Worm (Caenorhabditis elegans) whole organism, dauer: Measurements from ENCODE around the gene sfxn-1.2.

Source experiments
- unc-62 ChIP-seq: sonication (generic microtip); optimal IDR thresholded peaks from 2 replicates; lab custom pipeline; 2017; ENCODE audit warnings: missing biosample characterization, missing genetic modification reagents, missing genetic modification characterization

Gene sfxn-1.2

DNA sequence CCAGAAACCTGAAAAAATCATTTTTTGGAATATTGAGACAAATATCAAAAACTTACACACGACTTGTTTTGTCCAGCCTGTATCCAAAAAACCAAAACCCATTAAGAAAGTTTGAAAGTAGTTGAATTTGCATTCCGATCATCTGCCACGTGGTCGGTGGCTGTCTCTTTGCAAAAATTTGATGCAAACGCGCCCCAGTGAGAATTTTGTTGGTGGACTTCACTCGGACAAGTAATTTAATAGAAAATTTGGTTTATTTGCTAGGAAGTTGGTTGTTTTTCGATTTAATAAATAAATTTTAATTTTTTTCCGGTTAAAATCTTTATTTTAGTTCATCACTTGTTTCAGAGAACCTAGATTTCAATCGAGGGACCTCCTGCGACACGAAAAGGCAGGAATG lies 10.5 kb upstream of the sfxn-1.2 start:
- TF ChIP-seq unc-62, result no peak

DNA sequence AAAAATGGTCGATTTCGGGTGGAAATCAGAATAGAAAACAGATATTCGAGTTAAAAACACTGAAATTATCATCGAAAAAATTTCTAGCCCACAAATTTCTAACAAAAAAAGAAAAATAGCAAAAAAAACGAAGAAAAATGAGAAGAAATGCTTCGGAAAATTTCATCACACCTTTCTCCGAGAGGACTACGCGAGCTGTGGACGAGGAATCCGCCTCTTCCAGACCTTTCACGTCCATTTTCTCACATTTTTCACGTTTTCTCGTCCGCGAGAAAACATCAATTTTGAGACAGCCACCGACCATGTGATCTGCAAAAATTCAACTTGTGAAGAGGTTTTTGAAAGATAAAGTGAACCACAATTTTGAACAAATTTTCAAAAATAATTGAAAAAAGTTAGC lies 9.4 kb upstream of the sfxn-1.2 start:
- no peak for TF ChIP-seq unc-62

DNA sequence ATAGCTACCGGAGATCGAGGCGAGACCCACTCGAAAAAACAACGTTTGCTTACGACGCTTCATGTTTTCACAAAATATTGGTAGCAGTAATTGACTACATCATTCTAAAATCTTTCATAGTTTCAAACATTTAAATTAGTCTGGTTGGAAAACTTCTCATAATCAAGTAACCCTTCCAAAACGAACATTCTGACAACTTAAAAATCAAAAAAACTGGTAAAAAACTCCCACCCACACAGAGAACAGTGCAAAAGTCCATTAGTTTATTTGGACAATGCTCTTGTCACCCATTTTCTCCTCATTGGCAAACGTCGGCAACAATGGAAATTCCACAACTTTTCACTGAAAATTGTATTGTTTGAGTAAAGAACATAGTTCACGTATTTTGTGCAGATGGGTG lies 8.5 kb upstream of the sfxn-1.2 start, which contains the start of gene F37H8.6:
Gene F37H8.6, minus strand, starts transcription at position 101 of the 400 bp plus-strand sequence.
- TF ChIP-seq unc-62, result no peak

DNA sequence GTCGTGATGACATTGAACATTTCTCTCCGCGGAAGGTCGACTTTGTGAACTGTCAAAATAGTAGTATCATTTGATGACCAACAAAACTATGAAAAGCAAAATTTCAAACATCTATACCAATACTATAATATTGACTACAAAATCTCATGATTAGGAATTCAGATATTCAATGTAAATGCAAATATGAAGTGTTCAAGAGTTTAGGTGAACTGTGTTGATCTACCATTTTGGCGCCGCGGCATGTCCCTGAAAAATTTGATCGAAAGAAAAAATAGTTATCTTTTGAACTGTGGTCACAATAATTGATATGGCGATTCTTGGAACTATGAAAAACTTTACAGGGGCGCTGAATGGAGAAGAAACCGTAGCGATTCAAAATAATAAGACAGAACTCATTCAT lies 7.1 kb upstream of the sfxn-1.2 start:
- no peak for TF ChIP-seq unc-62

DNA sequence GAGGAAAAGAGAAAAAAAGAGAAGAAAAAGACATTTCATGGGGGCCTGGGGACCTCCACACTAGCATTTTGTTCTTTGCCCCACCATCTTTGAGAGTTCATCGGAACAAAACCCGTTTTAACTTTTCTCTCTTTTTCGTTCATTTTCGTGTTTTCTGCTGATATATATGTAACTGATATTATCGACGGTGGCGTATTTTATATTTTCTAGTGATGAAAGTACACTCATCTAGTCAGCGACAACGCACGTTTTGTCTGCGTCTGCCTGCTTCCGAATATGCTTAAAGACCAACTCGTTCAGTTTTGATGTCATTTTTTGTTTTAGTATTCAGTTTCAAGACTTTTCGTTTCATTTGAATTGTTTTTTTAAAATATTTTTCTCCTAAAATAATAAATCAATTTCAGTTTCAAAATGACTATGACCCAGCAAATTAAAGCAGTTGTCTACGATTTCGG lies 4.6 kb upstream of the sfxn-1.2 start, which contains the start of gene bigr-1:
Gene bigr-1, plus strand, starts transcription at position 405 of the 455 bp plus-strand sequence.
- no peak for TF ChIP-seq unc-62

DNA sequence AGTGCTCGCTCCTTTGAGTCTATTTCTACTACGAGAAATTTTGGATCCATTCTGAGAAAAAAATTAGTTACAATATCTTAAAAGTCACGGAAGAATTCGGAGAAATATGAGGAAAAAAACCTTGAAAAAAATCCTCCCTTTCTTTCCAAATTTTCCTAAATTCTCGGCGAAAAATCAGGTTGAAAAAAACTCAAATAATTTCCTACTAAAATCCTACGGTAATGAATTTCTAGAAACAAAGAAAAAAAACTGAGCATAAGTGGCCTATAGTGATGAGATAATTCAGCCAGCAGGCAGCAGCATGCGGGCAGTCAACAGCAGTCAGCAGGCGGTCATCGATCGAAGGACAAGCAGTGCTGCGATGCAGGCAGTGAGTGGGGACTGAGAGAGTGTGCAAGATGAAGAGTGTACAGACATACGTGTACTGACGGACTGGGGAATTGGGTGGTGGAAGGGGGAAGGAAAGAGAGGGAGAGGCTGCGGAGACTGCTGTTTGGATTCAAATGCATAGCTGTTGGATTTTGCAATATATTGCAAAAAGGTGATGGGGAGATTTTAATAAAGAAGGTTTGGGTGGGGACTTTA lies 979 bp upstream of the sfxn-1.2 start, which contains the start of gene lir-3:
Gene lir-3, minus strand, starts transcription at position 51 of the 585 bp plus-strand sequence.
- no peak for TF ChIP-seq unc-62

DNA sequence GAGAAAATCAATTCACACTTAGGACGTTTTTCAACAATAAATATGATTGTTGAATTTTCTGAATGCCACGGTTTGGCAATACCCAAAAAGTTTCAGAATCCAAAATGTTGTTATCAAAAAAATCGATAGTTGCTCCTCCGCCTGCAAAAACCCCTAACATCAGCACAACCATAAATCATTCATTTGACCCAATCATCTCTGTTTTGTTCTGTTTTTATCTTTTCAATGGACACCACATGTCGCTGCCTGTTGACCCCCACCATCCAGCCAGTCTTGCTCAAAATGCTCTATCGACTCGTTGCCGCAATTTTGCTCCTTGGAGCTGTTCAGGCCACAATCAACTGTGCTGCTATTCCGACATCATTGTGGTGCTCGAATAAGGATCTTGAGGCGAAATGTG lies 2.2 kb downstream of the sfxn-1.2 start, which contains the start of gene F37H8.5:
Gene F37H8.5, plus strand, starts transcription at position 181 of the 400 bp plus-strand sequence.
- no peak for TF ChIP-seq unc-62

DNA sequence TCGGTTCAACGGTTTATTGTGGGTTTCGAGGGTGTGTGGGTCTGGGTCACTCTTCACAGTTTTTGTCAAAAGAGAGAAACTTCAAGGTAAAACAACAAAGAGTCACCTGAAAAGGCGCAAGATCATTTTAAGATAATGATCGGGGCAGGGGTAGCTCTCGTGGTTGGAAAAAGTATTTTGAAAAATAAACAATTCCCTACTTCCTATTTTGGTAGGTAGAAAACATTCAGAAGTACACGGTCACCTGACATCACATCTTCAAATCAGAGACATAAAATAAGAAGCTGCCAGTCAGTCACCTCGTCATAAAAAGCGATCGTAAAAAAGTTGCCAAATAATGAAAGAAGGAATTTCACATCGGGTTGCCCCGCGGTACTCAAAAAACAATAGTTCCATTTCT lies 6.7 kb downstream of the sfxn-1.2 start:
- TF ChIP-seq unc-62, result no peak

DNA sequence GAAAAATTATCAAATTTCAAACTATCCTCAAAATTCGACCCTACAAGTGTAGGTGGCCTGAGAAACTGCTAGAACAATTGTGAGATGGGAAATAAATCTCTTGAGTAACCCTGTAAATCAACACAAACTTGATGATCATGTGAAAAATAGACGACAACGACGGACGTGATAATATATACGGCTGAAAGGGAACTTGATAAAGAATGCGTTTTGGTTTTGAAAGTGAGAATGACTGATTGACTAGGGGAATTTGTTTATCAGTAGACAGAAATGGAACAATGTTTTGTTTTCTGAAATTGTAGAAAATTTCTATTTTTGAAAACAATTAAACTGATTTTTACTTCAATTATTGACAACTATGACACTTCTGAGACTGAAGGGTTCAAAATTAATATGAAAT lies 7.7 kb downstream of the sfxn-1.2 start:
- TF ChIP-seq unc-62, result no peak

DNA sequence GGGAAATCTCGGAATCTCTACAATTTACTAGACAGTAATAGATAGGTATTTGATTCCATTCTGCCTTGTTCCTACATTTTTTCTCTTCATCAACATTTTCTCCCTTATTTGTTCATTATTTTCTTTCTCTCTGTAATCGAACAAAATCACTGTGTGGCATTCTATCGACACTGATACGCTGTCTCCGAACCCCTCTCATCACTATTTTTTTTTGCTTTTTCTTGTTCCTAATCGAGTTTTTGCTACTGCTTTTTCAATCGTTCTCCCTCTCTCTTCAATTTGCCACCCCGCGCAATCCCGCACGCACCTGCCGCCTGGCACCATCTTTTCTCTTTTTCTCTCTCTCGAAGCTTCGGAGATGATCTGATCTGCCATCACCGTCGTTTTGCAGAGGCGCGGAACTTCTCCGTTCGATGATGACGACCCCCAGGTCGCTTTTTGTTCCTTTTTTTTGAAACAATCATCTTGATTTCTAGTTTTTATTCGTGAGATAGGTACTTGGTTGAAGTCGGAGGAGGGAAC lies 14.5 kb downstream of the sfxn-1.2 start:
- TF ChIP-seq unc-62, result no peak

DNA sequence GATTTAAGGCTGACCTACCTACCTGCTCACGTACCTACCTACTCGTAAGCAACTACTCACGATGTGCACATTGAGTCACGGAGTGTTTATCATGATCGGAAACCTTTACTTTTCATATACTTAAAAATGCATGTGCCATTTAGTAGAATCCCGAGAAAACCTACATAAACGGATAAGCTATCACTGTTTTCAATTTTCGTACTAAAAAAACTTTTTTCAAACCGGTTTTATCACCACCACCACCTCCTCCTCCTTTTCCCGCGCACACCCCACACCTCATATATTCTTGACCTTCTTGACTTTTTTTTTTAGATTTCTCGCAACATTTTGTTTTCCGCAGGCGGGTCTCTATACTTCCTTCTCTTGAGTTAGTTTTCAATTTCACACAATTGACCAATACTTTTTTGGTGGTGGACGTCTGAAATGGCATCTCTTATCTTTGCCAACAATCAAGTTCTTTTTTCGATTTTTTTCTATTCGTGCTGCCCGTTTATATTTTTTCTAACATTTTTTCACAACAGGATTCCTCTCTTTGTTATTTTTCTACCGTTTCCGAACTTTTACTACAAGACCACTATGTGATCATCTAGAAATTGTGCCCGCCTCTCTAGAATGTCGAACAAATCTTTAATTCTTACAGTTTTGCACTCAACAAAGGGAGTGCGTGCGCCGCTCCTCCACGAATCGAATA lies 16.9 kb downstream of the sfxn-1.2 start, which contains the start of gene srap-1:
Gene srap-1, plus strand, starts transcription at position 641 of the 691 bp plus-strand sequence.
- TF ChIP-seq unc-62, result no peak

DNA sequence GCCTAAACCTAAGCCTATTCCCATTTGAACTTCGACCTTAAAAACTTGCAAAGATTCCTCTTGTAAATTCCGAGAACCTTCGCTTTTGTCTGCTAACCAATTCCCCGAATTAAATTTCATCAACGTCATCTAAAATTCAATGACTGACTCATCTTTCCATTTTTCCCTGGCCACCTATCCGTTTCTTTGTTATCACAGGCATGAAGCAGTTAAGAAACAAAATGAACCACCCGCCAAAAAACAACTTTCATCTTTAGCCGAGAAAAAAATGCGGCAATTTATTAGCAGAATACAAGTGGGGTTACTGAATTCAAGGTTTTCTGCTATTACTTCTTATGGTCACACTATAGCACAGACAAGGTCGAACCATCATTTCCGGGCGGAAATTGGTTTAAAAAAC lies 18.9 kb downstream of the sfxn-1.2 start:
- TF ChIP-seq unc-62, result no peak

DNA sequence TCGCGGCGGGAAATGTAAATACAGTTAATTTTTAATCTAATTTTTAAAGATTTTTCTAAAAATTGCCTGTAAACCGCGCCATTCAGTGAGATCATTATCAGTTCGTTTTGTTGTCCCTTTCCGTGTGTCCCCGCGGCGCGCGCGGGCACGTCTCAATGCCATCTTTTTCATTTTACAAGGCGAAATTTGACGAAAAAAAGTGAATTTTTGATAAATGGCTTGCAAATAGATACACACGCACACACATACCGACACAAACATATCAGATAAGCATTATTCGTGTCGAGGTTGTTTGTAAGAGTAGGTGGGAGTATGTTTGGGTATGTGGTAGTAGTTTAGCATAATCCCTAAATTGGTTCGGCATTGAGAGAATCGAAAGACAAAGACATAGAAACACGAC lies 20.0 kb downstream of the sfxn-1.2 start:
- TF ChIP-seq unc-62, result no peak

DNA sequence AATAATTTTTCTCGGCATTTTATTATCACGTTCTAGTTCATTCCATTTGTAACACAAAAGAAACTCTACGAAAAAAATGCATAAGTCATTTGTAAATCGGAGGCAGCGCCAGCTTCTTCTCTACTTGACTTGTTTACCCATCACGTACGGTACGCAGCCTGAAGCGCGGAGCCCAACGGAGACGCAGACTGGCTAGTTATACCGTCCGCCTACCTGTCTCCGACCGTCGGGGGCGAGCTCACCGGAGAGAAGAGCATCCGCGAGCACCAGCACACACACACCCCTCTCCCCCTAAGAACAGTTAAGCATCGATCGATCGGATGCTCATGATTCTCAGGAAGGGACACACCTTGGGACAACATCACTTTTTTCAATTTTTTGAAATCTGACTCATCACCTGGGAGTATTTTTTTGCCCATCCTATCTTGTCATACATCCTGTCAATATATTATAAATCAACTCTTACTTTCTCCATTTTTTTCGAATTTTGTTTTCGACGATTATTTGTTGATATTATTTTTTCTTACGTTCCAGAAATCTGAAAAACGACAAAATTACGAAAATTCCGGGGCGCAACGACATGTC lies 36.0 kb downstream of the sfxn-1.2 start, which contains the start of gene plpr-1:
Gene plpr-1, plus strand, starts transcription at position 535 of the 585 bp plus-strand sequence.
- TF ChIP-seq unc-62, result no peak

DNA sequence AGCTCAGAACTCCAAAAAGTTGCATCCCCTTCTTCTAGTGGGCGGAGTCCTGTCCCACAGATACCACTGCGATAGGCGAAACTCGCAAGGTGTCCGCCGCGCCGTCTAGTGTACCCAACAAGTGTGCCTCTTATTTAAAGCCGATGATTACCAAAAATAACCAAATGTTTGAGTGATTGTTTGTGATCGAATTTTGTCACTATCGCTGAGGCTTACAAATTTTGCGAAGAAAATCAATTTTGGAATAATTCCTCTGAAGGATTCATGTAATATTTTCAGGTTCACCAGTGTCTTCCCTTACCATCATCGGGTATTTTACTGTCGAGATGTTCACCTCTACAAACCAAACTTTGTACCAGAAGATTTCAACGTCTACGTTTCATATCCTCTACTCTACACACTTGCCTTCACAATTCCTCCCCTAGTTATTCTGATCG lies 38.2 kb downstream of the sfxn-1.2 start:
- no peak for TF ChIP-seq unc-62

DNA sequence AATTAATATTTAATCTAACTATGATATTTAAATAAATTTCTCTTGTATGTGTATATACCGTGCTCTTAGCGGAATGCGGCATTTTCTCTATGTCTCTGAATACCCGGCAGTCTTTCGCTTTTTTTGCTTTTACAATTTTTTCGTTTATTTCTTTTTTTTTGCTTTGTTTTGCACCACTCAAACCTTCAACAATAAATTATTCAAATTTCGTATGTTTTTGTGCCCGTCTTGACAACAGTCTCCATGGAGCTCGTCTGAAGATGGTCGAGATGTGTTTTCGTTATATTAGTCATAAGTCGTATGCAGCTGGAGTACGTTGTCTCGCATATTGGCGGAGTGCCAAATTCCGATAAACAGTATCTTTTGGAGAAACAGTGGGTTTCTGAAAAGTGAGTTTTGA lies 40.6 kb downstream of the sfxn-1.2 start, which contains the start of gene T06D8.2:
Gene T06D8.2, plus strand, starts transcription at position 301 of the 400 bp plus-strand sequence.
- no peak for TF ChIP-seq unc-62

DNA sequence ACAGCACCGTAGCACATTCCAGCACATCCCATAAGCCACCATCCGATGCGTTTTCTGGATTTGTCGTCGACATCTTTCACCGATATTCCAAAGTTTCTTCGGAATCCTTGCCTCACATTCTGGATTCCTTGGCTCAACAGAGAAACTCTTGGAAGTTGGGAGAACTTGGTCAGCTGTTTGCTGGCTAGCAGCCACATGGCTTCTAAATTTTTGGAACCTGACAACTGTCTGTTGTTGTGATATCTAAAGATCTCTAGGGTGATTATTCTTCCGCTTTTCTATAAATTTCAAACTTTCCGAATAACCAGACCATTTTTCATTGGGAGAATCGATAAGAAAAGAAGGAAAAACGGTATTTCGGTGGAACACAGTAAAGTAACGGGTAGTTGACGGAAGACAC lies 48.9 kb downstream of the sfxn-1.2 start, which contains the start of gene cox-15:
Gene cox-15, minus strand, starts transcription at position 202 of the 400 bp plus-strand sequence.
- TF ChIP-seq unc-62, result no peak
